Worm (Caenorhabditis elegans): ENCODE results near the gene F49C12.15.

DNA sequence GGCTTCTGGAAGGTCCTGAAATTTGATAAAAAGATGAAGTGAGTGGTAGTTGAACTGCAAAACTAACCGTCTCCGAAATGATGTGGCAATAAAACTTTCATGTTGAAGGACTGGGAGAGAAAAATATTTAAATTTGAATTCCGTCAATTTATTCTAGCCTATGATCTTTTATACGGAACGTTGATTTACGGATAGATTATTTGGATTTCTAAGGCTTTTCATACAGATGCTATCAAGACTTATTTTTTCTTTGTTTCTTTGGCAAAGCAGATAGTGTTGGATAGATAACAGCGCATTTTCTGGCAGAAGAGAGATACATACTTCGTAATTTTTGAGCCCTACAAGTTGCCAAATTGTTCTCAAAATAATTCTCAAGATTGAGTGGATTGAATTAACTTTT lies 20.3 kb upstream of the F49C12.15 start, which contains the start of gene F49C12.4:
- TF ChIP-seq unc-62 (GFP tag; optimal IDR thresholded peaks at IDR 0.05) (no peak), attf-6 (GFP tag; IDR thresholded peaks at IDR 0.05) (no peak), dox-1 (GFP tag; IDR thresholded peaks at IDR 0.05) (no peak), pha-4 (tag; optimal IDR thresholded peaks at IDR 0.05) (no peak), lin-26 (GFP tag; IDR thresholded peaks at IDR 0.05) (no peak), cebp-1 (GFP tag; IDR thresholded peaks at IDR 0.05) (no peak), cebp-1 (tag; optimal IDR thresholded peaks at IDR 0.05) (no peak)
